Worm (Caenorhabditis elegans): ENCODE results near the gene ogr-2.
"Not testable (repeated sequence)": the region's sequence is repeated elsewhere in the genome, so short reads cannot be mapped to it uniquely, and the experiment has no call there.

DNA sequence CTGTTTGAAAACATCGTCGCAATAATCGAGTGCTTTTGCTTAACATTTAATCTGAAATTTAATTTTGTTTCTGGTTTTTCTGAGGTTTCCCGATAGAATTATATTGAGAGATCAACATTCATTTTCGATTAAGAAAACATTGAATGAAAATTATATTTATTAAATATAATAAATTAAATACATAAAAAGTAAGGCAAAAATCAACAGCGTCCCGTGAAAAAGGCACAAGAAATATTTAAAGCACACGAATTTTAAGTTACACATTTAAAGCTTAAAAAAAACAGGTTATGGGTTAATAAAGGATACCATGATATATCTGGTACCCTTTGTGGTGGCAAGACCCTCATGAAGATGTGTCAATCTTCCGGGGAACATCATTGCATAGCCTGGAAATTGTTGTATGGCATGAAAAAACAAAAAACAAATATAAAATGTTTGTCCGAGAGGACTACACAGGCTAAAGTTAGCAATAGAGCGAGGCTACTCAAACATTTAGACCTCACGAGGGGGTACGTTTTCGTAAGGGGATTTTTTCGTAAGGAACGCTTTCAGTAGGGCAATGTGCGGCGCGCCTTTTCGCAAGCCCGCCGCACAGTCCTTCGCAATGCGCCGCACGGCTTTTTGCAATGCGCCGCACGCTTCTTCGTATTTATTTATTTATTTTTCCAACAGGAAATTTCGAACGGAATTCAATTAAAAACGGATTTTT lies 7.6 kb upstream of the ogr-2 start, which contains the start of gene mtcu-2:
- TF ChIP-seq ceh-28 (tag; optimal IDR thresholded peaks at IDR 0.05) (peak; percentile 65), lin-15B (tag; optimal IDR thresholded peaks at IDR 0.05) (peak; percentile 92), nfya-1 (tag; optimal IDR thresholded peaks at IDR 0.05; ENCODE audit: insufficient read depth) (peak; percentile 74)
- not testable (repeated sequence) for TF ChIP-seq elt-1 (tag; optimal IDR thresholded peaks at IDR 0.05); nhr-237 (tag; optimal IDR thresholded peaks at IDR 0.05); ZK546.5 (tag; optimal IDR thresholded peaks at IDR 0.05); aly-2 (tag; optimal IDR thresholded peaks at IDR 0.05); egl-27 (tag; optimal IDR thresholded peaks at IDR 0.05); ama-1 (optimal IDR thresholded peaks at IDR 0.05); mdl-1 (tag; optimal IDR thresholded peaks at IDR 0.05); ztf-4 (tag; optimal IDR thresholded peaks at IDR 0.05)
